Worm (Caenorhabditis elegans) whole organism, young adult: Measurements from ENCODE around the gene sek-3.

Experiments
- F22D6.2 ChIP-seq: sonication (generic microtip); optimal IDR thresholded peaks from 2 replicates; lab custom pipeline; 2016; ENCODE audit warnings: mild to moderate bottlenecking, missing genetic modification characterization, missing compliant biosample characterization
- F57A8.1 ChIP-seq: fragments of 200-800 bp; sonication (Bioruptor generic); optimal IDR thresholded peaks from 2 replicates; lab custom pipeline; 2018; ENCODE audit warnings: mild to moderate bottlenecking, missing genetic modification characterization, moderate library complexity, missing compliant biosample characterization
- ama-1 ChIP-seq, 3 experiments: fragments of 150-350 bp in 1 of 3; sonication (generic microtip) in 2 of 3; optimal IDR thresholded peaks; 2 replicates each; lab custom pipeline; 2014 to 2018; ENCODE audit warnings: missing biosample characterization in 2 of 3, missing genetic modification characterization in 2 of 3, missing genetic modification reagents in 2 of 3
- efl-1 ChIP-seq: fragments of 150-350 bp; optimal IDR thresholded peaks from 2 replicates; lab custom pipeline; 2014; ENCODE audit warnings: missing biosample characterization, missing genetic modification reagents, missing genetic modification characterization
- egl-18 ChIP-seq: fragments of 200-800 bp; sonication (Bioruptor generic); IDR thresholded peaks from 2 replicates; pipeline ENCODE4 v1.3.6; 2022; ENCODE audit warnings: missing genetic modification reagents, missing genetic modification characterization, missing compliant biosample characterization
- ekl-4 ChIP-seq: fragments of 200-800 bp; sonication (Bioruptor generic); IDR thresholded peaks from 2 replicates; pipeline ENCODE4 v1.3.6; 2022; ENCODE audit warnings: missing genetic modification reagents, missing genetic modification characterization, missing compliant biosample characterization
- lin-40 ChIP-seq: sonication (generic microtip); optimal IDR thresholded peaks from 2 replicates; lab custom pipeline; 2016; ENCODE audit warnings: missing genetic modification characterization, mild to moderate bottlenecking, missing compliant biosample characterization, missing genotype, missing genetic modification reagents
- lin-54 ChIP-seq: fragments of 200-800 bp; sonication (Bioruptor generic); optimal IDR thresholded peaks from 2 replicates; lab custom pipeline; 2018; ENCODE audit warnings: mild to moderate bottlenecking, missing genetic modification characterization, missing compliant biosample characterization
- nfya-1 ChIP-seq: sonication (generic microtip); optimal IDR thresholded peaks from 2 replicates; lab custom pipeline; 2017; ENCODE audit warnings: antibody characterized with exemption, missing compliant biosample characterization, missing genetic modification characterization, borderline replicate concordance; ENCODE audit not compliant: insufficient read depth
- rpc-1 ChIP-seq, 2 experiments: fragments of 150-350 bp in 1 of 2; sonication (generic microtip) in 1 of 2; optimal IDR thresholded peaks; 2 replicates each; lab custom pipeline; 2014 to 2018; ENCODE audit warnings: missing biosample characterization in 1 of 2, missing genetic modification characterization in 1 of 2, missing genetic modification reagents in 1 of 2, missing genotype in 1 of 2
- unc-130 ChIP-seq: sonication (generic microtip); optimal IDR thresholded peaks from 2 replicates; lab custom pipeline; 2016; ENCODE audit warnings: missing genetic modification reagents, missing genetic modification characterization, missing compliant biosample characterization
- unc-62 ChIP-seq: fragments of 150-350 bp; optimal IDR thresholded peaks from 2 replicates; lab custom pipeline; 2014; ENCODE audit warnings: missing biosample characterization, missing genetic modification reagents, missing genetic modification characterization

ce11 chrX:5026461-5026860, 8.8 kb downstream of the sek-3 start:
- TF ChIP-seq rpc-1 (optimal IDR thresholded peaks at IDR 0.05; lab: Kevin White, UChicago) (no peak), rpc-1 (tag; optimal IDR thresholded peaks at IDR 0.05; lab: Kevin White, UChicago) (no peak), F57A8.1 (GFP tag; lab: Kevin White, UChicago) (no peak), efl-1 (no peak), unc-62 (GFP tag; lab: Kevin White, UChicago) (no peak), F22D6.2 (tag; lab: Kevin White, UChicago) (no peak), lin-40 (tag; lab: Kevin White, UChicago) (no peak), ama-1 (optimal IDR thresholded peaks at IDR 0.05; lab: Kevin White, UChicago) (no peak), ama-1 (GFP tag; optimal IDR thresholded peaks at IDR 0.05; lab: Kevin White, UChicago) (no peak), unc-130 (GFP tag; lab: Kevin White, UChicago) (no peak), ekl-4 (GFP tag; lab: Robert Waterston, UW) (no peak), egl-18 (no peak), lin-54 (GFP tag; lab: Kevin White, UChicago) (no peak), nfya-1 (tag; lab: Kevin White, UChicago) (no peak)
